Worm (Caenorhabditis elegans) whole organism, mixed stage, embryonic: ENCODE data around the gene lgc-26.

Experiments
- elt-3 ChIP-seq: fragments of 150-350 bp; optimal IDR thresholded peaks from 2 replicates; lab custom pipeline; 2014; ENCODE audit warnings: missing biosample characterization, missing genetic modification characterization
- mls-2 ChIP-seq: sonication (generic microtip); optimal IDR thresholded peaks from 2 replicates; lab custom pipeline; 2016; ENCODE audit warnings: mild to moderate bottlenecking, missing genetic modification characterization, moderate library complexity, missing compliant biosample characterization
- nhr-12 ChIP-seq: fragments of 150-350 bp; optimal IDR thresholded peaks from 2 replicates; lab custom pipeline; 2014; ENCODE audit warnings: missing biosample characterization, missing genetic modification characterization
- tbx-8 ChIP-seq: fragments of 200-800 bp; sonication (Bioruptor generic); optimal IDR thresholded peaks from 2 replicates; lab custom pipeline; 2018; ENCODE audit warnings: mild to moderate bottlenecking, missing genetic modification characterization, moderate library complexity, missing compliant biosample characterization
- unc-120 ChIP-seq: sonication (generic microtip); optimal IDR thresholded peaks from 2 replicates; lab custom pipeline; 2017; ENCODE audit warnings: missing genetic modification characterization, missing compliant biosample characterization; ENCODE audit not compliant: poor library complexity, severe bottlenecking
- ztf-11 ChIP-seq: fragments of 150-350 bp; optimal IDR thresholded peaks from 2 replicates; lab custom pipeline; 2014; ENCODE audit warnings: missing biosample characterization, missing genetic modification characterization

DNA sequence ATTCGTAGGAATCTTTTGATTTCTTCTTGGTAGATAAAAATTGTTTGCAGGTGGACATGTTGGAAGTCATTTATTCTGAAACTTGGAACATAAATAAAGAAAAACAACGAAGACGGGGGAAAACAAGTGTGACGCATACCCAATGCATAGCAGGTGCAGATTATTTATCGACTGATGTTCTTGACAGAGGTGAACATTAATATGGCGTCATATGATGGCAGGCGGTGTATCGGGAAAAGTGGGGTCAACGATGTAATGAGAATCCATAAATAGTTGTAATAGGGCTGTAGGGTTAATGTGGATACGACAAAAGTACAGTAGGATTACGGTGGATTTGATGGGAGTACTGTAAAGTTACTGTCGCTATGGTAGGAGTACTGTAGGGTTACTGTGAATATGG, 27.8 kb upstream of the lgc-26 start, which contains the start of gene txt-2:
- TF ChIP-seq unc-120 (tag; lab: Kevin White, UChicago) (no peak), ztf-11 (tag; lab: Kevin White, UChicago) (no peak), tbx-8 (no peak), elt-3 (tag; lab: Kevin White, UChicago) (no peak), mls-2 (tag; lab: Kevin White, UChicago) (no peak), nhr-12 (tag; lab: Kevin White, UChicago) (no peak)
